Worm (Caenorhabditis elegans) whole organism, L4 larva: ENCODE results near the gene F17E9.4.

Experiments used
- F44E2.7 ChIP-seq: fragments of 200-800 bp; sonication (Bioruptor generic); IDR thresholded peaks from 2 replicates; pipeline ENCODE4 v2.1.2; 2022; ENCODE audit warnings: missing genetic modification characterization, missing compliant biosample characterization
- T20F7.1 ChIP-seq: fragments of 200-800 bp; sonication (Bioruptor generic); optimal IDR thresholded peaks from 2 replicates; lab custom pipeline; 2018; ENCODE audit warnings: mild to moderate bottlenecking, missing genetic modification characterization, missing compliant biosample characterization
- aha-1 ChIP-seq: fragments of 150-350 bp; peaks from one replicate; lab custom pipeline; 2014; ENCODE audit warnings: missing biosample characterization, missing genetic modification characterization
- daf-19 ChIP-seq: fragments of 200-800 bp; sonication (Bioruptor generic); conservative IDR thresholded peaks from 2 replicates; pipeline ENCODE4 v1.3.6; 2022; ENCODE audit warnings: missing genetic modification characterization, missing compliant biosample characterization
- egl-27 ChIP-seq: sonication (generic microtip); optimal IDR thresholded peaks from 3 replicates; lab custom pipeline; 2017; ENCODE audit warnings: missing biosample characterization, missing genetic modification reagents, missing genetic modification characterization
- mdl-1 ChIP-seq, 2 experiments: fragments of 150-350 bp in 1 of 2; sonication (generic microtip) in 1 of 2; optimal IDR thresholded peaks; 2 replicates each; lab custom pipeline; 2014 to 2017; ENCODE audit warnings: missing biosample characterization in 2 of 2, missing genetic modification characterization in 2 of 2
- nhr-111 ChIP-seq: fragments of 200-800 bp; sonication (Bioruptor generic); optimal IDR thresholded peaks from 2 replicates; lab custom pipeline; 2018; ENCODE audit warnings: mild to moderate bottlenecking, missing genetic modification characterization, missing compliant biosample characterization
- nhr-25 ChIP-seq: sonication (generic microtip); optimal IDR thresholded peaks from 2 replicates; lab custom pipeline; 2017; ENCODE audit warnings: missing genetic modification characterization, mild to moderate bottlenecking, missing compliant biosample characterization, antibody characterized with exemption, moderate library complexity, borderline replicate concordance; ENCODE audit not compliant: insufficient read depth
- nhr-28 ChIP-seq: fragments of 150-350 bp; optimal IDR thresholded peaks from 2 replicates; lab custom pipeline; 2014; ENCODE audit warnings: missing biosample characterization, missing genetic modification characterization
- unc-130 ChIP-seq: sonication (generic microtip); optimal IDR thresholded peaks from 2 replicates; lab custom pipeline; 2016; ENCODE audit warnings: missing genetic modification reagents, missing genetic modification characterization, missing compliant biosample characterization
- unc-62 ChIP-seq, 3 experiments: fragments of 150-350 bp in 1 of 3; sonication (generic microtip); optimal IDR thresholded peaks in 2 of 3; peaks in 1 of 3; 1 replicate in 1 of 3; 2 replicates in 2 of 3; lab custom pipeline; 2014 to 2017; ENCODE audit warnings: missing biosample characterization in 3 of 3, missing genetic modification characterization in 3 of 3, missing genetic modification reagents in 3 of 3, missing genotype in 1 of 3
- zfp-3 ChIP-seq: fragments of 200-800 bp; sonication (Bioruptor generic); conservative IDR thresholded peaks from 2 replicates; pipeline ENCODE4 v1.3.6; 2022; ENCODE audit warnings: missing genetic modification reagents, missing genetic modification characterization, missing compliant biosample characterization
- ztf-11 ChIP-seq: fragments of 150-350 bp; optimal IDR thresholded peaks from 2 replicates; lab custom pipeline; 2014; ENCODE audit warnings: missing biosample characterization, missing genetic modification characterization

- TF ChIP-seq mdl-1 (tag; optimal IDR thresholded peaks at IDR 0.05; lab: Kevin White, UChicago) = no peak
- no peak for TF ChIP-seq ztf-11 (tag; lab: Kevin White, UChicago)
- no peak for TF ChIP-seq aha-1 (tag; lab: Kevin White, UChicago)
- no peak for TF ChIP-seq T20F7.1
- no peak for TF ChIP-seq unc-62 (GFP tag; optimal IDR thresholded peaks at IDR 0.05 in 1 of 2; lab: Kevin White, UChicago)
- TF ChIP-seq unc-62 (tag; optimal IDR thresholded peaks at IDR 0.05; lab: Kevin White, UChicago) = no peak
- no peak for TF ChIP-seq zfp-3 (GFP tag; lab: Robert Waterston, UW)
- TF ChIP-seq nhr-25 = no peak
- no peak for TF ChIP-seq nhr-111 (GFP tag; lab: Kevin White, UChicago)
- no peak for TF ChIP-seq daf-19 (GFP tag; lab: Robert Waterston, UW)
- no peak for TF ChIP-seq egl-27 (tag; lab: Kevin White, UChicago)
- no peak for TF ChIP-seq nhr-28 (tag; lab: Kevin White, UChicago)
- no peak for TF ChIP-seq F44E2.7 (GFP tag; lab: Robert Waterston, UW)
- TF ChIP-seq unc-130 = no peak
Observed at ce11 chrIV:8332526-8332925, 15.6 kb upstream of the F17E9.4 start, which contains the start of gene lys-10.
